Fruit fly (Drosophila melanogaster) whole organism, wandering third instar larva: ENCODE results near the gene vari.

Experiments used
- Abd-B ChIP-seq: fragments of >200 bp; optimal IDR thresholded peaks from 2 replicates; lab custom pipeline; 2017; ENCODE audit warnings: missing biosample characterization, missing genetic modification characterization
- CG32264 ChIP-seq: fragments of 200-800 bp; sonication (Bioruptor generic); optimal IDR thresholded peaks from 2 replicates; lab custom pipeline; 2016; ENCODE audit warnings: missing biosample characterization, missing genetic modification characterization
- CG9705 ChIP-seq: fragments of 200-800 bp; sonication (Bioruptor generic); optimal IDR thresholded peaks from 2 replicates; lab custom pipeline; 2018; ENCODE audit warnings: missing biosample characterization, mild to moderate bottlenecking, missing genetic modification characterization
- CrebA ChIP-seq: fragments of 200-800 bp; sonication (Bioruptor generic); optimal IDR thresholded peaks from 2 replicates; lab custom pipeline; 2016; ENCODE audit warnings: missing biosample characterization, mild to moderate bottlenecking, missing genetic modification characterization, borderline replicate concordance
- Dfd ChIP-seq: fragments of >200 bp; optimal IDR thresholded peaks from 2 replicates; lab custom pipeline; 2017; ENCODE audit warnings: missing biosample characterization, missing genetic modification characterization
- Dif ChIP-seq: fragments of 200-275, 200-300 bp; sonication (Bioruptor generic); optimal IDR thresholded peaks from 2 replicates; lab custom pipeline; 2018; ENCODE audit warnings: missing biosample characterization, missing genetic modification characterization; ENCODE audit not compliant: partially characterized antibody
- GATAd ChIP-seq: sonication (Bioruptor generic); optimal IDR thresholded peaks from 2 replicates; lab custom pipeline; 2016; ENCODE audit warnings: missing biosample characterization, missing genetic modification characterization
- HLH106 ChIP-seq: fragments of 200-800 bp; optimal IDR thresholded peaks from 3 replicates; lab custom pipeline; 2019; ENCODE audit warnings: missing biosample characterization, mild to moderate bottlenecking, missing genetic modification characterization, moderate library complexity
- Hnf4 ChIP-seq: fragments of 200-800 bp; sonication (Bioruptor generic); optimal IDR thresholded peaks from 2 replicates; lab custom pipeline; 2016; ENCODE audit warnings: missing biosample characterization, mild to moderate bottlenecking, missing genetic modification characterization
- Hr78 ChIP-seq: fragments of >200 bp; optimal IDR thresholded peaks from 2 replicates; lab custom pipeline; 2017; ENCODE audit warnings: missing biosample characterization, missing genetic modification characterization
- Hr83 ChIP-seq: fragments of 200-300 bp; sonication (Bioruptor generic); optimal IDR thresholded peaks from 2 replicates; lab custom pipeline; 2016; ENCODE audit warnings: missing biosample characterization, mild to moderate bottlenecking, missing genetic modification characterization, moderate library complexity; ENCODE audit not compliant: poor library complexity, severe bottlenecking
- Jra ChIP-seq: sonication (Bioruptor generic); optimal IDR thresholded peaks from 2 replicates; lab custom pipeline; 2016; ENCODE audit warnings: missing biosample characterization, missing genetic modification characterization
- Mio ChIP-seq: sonication (Bioruptor generic); optimal IDR thresholded peaks from 2 replicates; lab custom pipeline; 2016; ENCODE audit warnings: missing biosample characterization, missing genetic modification characterization
- Myc ChIP-seq: fragments of >200 bp; optimal IDR thresholded peaks from 2 replicates; lab custom pipeline; 2017
- N ChIP-seq: fragments of >200 bp; optimal IDR thresholded peaks from 2 replicates; lab custom pipeline; 2018; ENCODE audit warnings: missing biosample characterization, missing external identifiers, missing genetic modification characterization
- OdsH ChIP-seq: fragments of 200-800 bp; sonication (Bioruptor generic); optimal IDR thresholded peaks from 2 replicates; lab custom pipeline; 2016; ENCODE audit warnings: missing biosample characterization, mild to moderate bottlenecking, missing genetic modification characterization
- Rel ChIP-seq, 2 experiments: fragments of 200-800 bp; sonication (Bioruptor generic) in 1 of 2; optimal IDR thresholded peaks; 2 replicates in 1 of 2; 3 replicates in 1 of 2; lab custom pipeline; 2016 to 2019; ENCODE audit warnings: mild to moderate bottlenecking in 2 of 2, missing biosample characterization in 2 of 2, missing genetic modification characterization in 2 of 2, moderate library complexity in 1 of 2
- Sp1 ChIP-seq: fragments of 200-800 bp; sonication (Bioruptor generic); optimal IDR thresholded peaks from 3 replicates; lab custom pipeline; 2019; ENCODE audit warnings: missing biosample characterization, mild to moderate bottlenecking, missing genetic modification characterization, moderate library complexity
- Vsx2 ChIP-seq: fragments of 200-300, 225-300 bp; sonication (Bioruptor generic); optimal IDR thresholded peaks from 2 replicates; lab custom pipeline; 2018; ENCODE audit warnings: missing biosample characterization, missing genetic modification characterization; ENCODE audit not compliant: partially characterized antibody
- br ChIP-seq: fragments of 200-800 bp; sonication (Bioruptor generic); optimal IDR thresholded peaks from 2 replicates; lab custom pipeline; 2016; ENCODE audit warnings: missing biosample characterization, missing genetic modification characterization
- brk ChIP-seq: fragments of 200-800 bp; sonication (Bioruptor generic); optimal IDR thresholded peaks from 2 replicates; lab custom pipeline; 2016; ENCODE audit warnings: missing biosample characterization, mild to moderate bottlenecking, missing genetic modification characterization
- dl ChIP-seq, 2 experiments: fragments of 175-275, 200-275 bp in 1 of 2; fragments of 200-275 bp in 1 of 2; sonication (Bioruptor generic); optimal IDR thresholded peaks; lab custom pipeline; 2018; ENCODE audit warnings: mild to moderate bottlenecking in 2 of 2, missing biosample characterization in 2 of 2, missing genetic modification characterization in 2 of 2, moderate library complexity in 2 of 2; ENCODE audit not compliant: partially characterized antibody in 2 of 2, insufficient read depth in 1 of 2
- dmrt93B ChIP-seq: fragments of 200-800 bp; sonication (Bioruptor generic); optimal IDR thresholded peaks from 2 replicates; lab custom pipeline; 2018; ENCODE audit warnings: missing biosample characterization, mild to moderate bottlenecking, missing genetic modification characterization
- dsf ChIP-seq: sonication (Bioruptor generic); optimal IDR thresholded peaks from 2 replicates; lab custom pipeline; 2016; ENCODE audit warnings: missing biosample characterization, missing genetic modification characterization, borderline replicate concordance
- ey ChIP-seq: fragments of 200-800 bp; sonication (Bioruptor generic); optimal IDR thresholded peaks from 2 replicates; lab custom pipeline; 2016; ENCODE audit warnings: missing biosample characterization, missing genetic modification characterization
- foxo ChIP-seq, 2 experiments: fragments of 200-800 bp; sonication (Bioruptor generic); optimal IDR thresholded peaks; 2 replicates in 1 of 2; 3 replicates in 1 of 2; lab custom pipeline; 2016 to 2017; ENCODE audit warnings: missing biosample characterization in 2 of 2, missing genetic modification characterization in 2 of 2
- fru ChIP-seq: fragments of 200-800 bp; sonication (Bioruptor generic); optimal IDR thresholded peaks from 3 replicates; lab custom pipeline; 2016; ENCODE audit warnings: missing biosample characterization, mild to moderate bottlenecking, missing genetic modification characterization
- h ChIP-seq: fragments of 200-800 bp; sonication (Bioruptor generic); optimal IDR thresholded peaks from 3 replicates; lab custom pipeline; 2016; ENCODE audit warnings: missing biosample characterization, mild to moderate bottlenecking, missing genetic modification characterization
- jim ChIP-seq: fragments of 175-275, 200-325 bp; sonication (Bioruptor generic); optimal IDR thresholded peaks from 2 replicates; lab custom pipeline; 2016; ENCODE audit warnings: missing biosample characterization, mild to moderate bottlenecking, missing genetic modification characterization
- lola ChIP-seq: fragments of >200 bp; optimal IDR thresholded peaks from 2 replicates; lab custom pipeline; 2017; ENCODE audit warnings: missing biosample characterization, missing genetic modification characterization
- pan ChIP-seq: fragments of >200 bp; optimal IDR thresholded peaks from 2 replicates; lab custom pipeline; 2017
- psq ChIP-seq: fragments of 200-800 bp; sonication (Bioruptor generic); optimal IDR thresholded peaks from 3 replicates; lab custom pipeline; 2017; ENCODE audit warnings: missing biosample characterization, mild to moderate bottlenecking, missing genetic modification characterization, moderate library complexity
- rgr ChIP-seq: fragments of 200-800 bp; sonication (Bioruptor generic); optimal IDR thresholded peaks from 3 replicates; lab custom pipeline; 2016; ENCODE audit warnings: missing biosample characterization, mild to moderate bottlenecking, missing genetic modification characterization
- sage ChIP-seq: fragments of 200-800 bp; sonication (Bioruptor generic); optimal IDR thresholded peaks from 2 replicates; lab custom pipeline; 2016; ENCODE audit warnings: missing biosample characterization, mild to moderate bottlenecking, missing genetic modification characterization
- sv ChIP-seq: fragments of 200-800 bp; sonication (Bioruptor generic); optimal IDR thresholded peaks from 3 replicates; lab custom pipeline; 2016; ENCODE audit warnings: missing biosample characterization, missing genetic modification characterization
- tai ChIP-seq: sonication (Bioruptor generic); optimal IDR thresholded peaks from 2 replicates; lab custom pipeline; 2016; ENCODE audit warnings: missing biosample characterization, missing genetic modification characterization
- usp ChIP-seq: fragments of >200 bp; optimal IDR thresholded peaks from 2 replicates; lab custom pipeline; 2017; ENCODE audit warnings: missing biosample characterization, missing genetic modification characterization
- woc ChIP-seq: sonication (Bioruptor generic); optimal IDR thresholded peaks from 2 replicates; lab custom pipeline; 2016; ENCODE audit warnings: missing biosample characterization, mild to moderate bottlenecking, missing genetic modification characterization

vari gene

dm6 chr2L:20822489-20823195 lies 25.8 kb upstream of the vari start, which contains the start of gene CG9331:
CG9331 (plus strand) TSS chr2L:20822828.
- no peak for TF ChIP-seq N (GFP tag; lab: Kevin White, UChicago)
- peak; percentile 14 for TF ChIP-seq psq
- no peak for TF ChIP-seq Hnf4 (GFP tag; lab: Kevin White, UChicago)
- no peak for TF ChIP-seq Hr83 (GFP tag; lab: Kevin White, UChicago)
- TF ChIP-seq woc (GFP tag; lab: Kevin White, UChicago), result peak; percentile 5
- no peak for TF ChIP-seq Rel (GFP tag; optimal IDR thresholded peaks at IDR 0.05; lab: Kevin White, UChicago)
- peak; percentile 56 for TF ChIP-seq Rel (tag; optimal IDR thresholded peaks at IDR 0.05; lab: Kevin White, UChicago)
- TF ChIP-seq dl (GFP tag; optimal IDR thresholded peaks at IDR 0.05; lab: Kevin White, UChicago; ENCODE audit: insufficient read depth in 1 of 2, partially characterized antibody in 2 of 2), result peak in 1 of 2 experiments; percentile 59
- no peak for TF ChIP-seq dsf
- TF ChIP-seq rgr (GFP tag; lab: Kevin White, UChicago), result no peak
- TF ChIP-seq Dif (GFP tag; lab: Kevin White, UChicago), result peak; percentile 38
- peak; percentile 53 for TF ChIP-seq Vsx2 (GFP tag; lab: Kevin White, UChicago)

- TF ChIP-seq N (GFP tag; lab: Kevin White, UChicago) (peak; percentile 10), brk (GFP tag; lab: Kevin White, UChicago) (no peak)
Observed at dm6 chr2L:20822025-20822371, 25.2 kb upstream of the vari start.

- no peak for TF ChIP-seq CrebA
- no peak for TF ChIP-seq ey (GFP tag; lab: Kevin White, UChicago)
- TF ChIP-seq Hr78, result no peak
- TF ChIP-seq Abd-B (GFP tag; lab: Kevin White, UChicago), result no peak
- no peak for TF ChIP-seq Dfd (GFP tag; lab: Kevin White, UChicago)
- no peak for TF ChIP-seq GATAd (GFP tag; lab: Kevin White, UChicago)
- peak; percentile 8 for TF ChIP-seq h (GFP tag; lab: Kevin White, UChicago)
- no peak for TF ChIP-seq Hnf4 (GFP tag; lab: Kevin White, UChicago)
- TF ChIP-seq N (GFP tag; lab: Kevin White, UChicago), result no peak
- no peak for TF ChIP-seq pan
- peak; percentile 80 for TF ChIP-seq Dif (GFP tag; lab: Kevin White, UChicago)
- TF ChIP-seq CG32264 (GFP tag; lab: Kevin White, UChicago), result no peak
- peak; percentile 3 for TF ChIP-seq psq
- TF ChIP-seq dmrt93B (GFP tag; lab: Kevin White, UChicago), result no peak
- TF ChIP-seq sv (GFP tag; lab: Kevin White, UChicago), result no peak
- TF ChIP-seq woc (GFP tag; lab: Kevin White, UChicago), result no peak
- no peak for TF ChIP-seq fru
- TF ChIP-seq Rel (GFP tag; optimal IDR thresholded peaks at IDR 0.05; lab: Kevin White, UChicago), result no peak
- TF ChIP-seq Rel (tag; optimal IDR thresholded peaks at IDR 0.05; lab: Kevin White, UChicago), result peak; percentile 26
- TF ChIP-seq Jra (GFP tag; lab: Kevin White, UChicago), result no peak
- TF ChIP-seq Myc (lab: Kevin White, UChicago), result no peak
- TF ChIP-seq usp, result no peak
- TF ChIP-seq OdsH (GFP tag; lab: Kevin White, UChicago), result no peak
- TF ChIP-seq lola (GFP tag; lab: Kevin White, UChicago), result no peak
- no peak for TF ChIP-seq CG9705 (GFP tag; lab: Kevin White, UChicago)
- TF ChIP-seq foxo (GFP tag; optimal IDR thresholded peaks at IDR 0.05; lab: Kevin White, UChicago), result no peak
- no peak for TF ChIP-seq brk (GFP tag; lab: Kevin White, UChicago)
- no peak for TF ChIP-seq rgr (GFP tag; lab: Kevin White, UChicago)
- peak; percentile 71 for TF ChIP-seq Vsx2 (GFP tag; lab: Kevin White, UChicago)
- TF ChIP-seq dl (GFP tag; optimal IDR thresholded peaks at IDR 0.05; lab: Kevin White, UChicago; ENCODE audit: insufficient read depth in 1 of 2, partially characterized antibody in 2 of 2), result peak; percentile 69 to 87
- no peak for TF ChIP-seq dsf
- TF ChIP-seq sage (GFP tag; lab: Kevin White, UChicago), result no peak
- no peak for TF ChIP-seq br (GFP tag; lab: Kevin White, UChicago)
- TF ChIP-seq tai (GFP tag; lab: Kevin White, UChicago), result no peak
- TF ChIP-seq HLH106, result no peak
- TF ChIP-seq Hr83 (GFP tag; lab: Kevin White, UChicago), result no peak
- no peak for TF ChIP-seq Sp1 (GFP tag; lab: Kevin White, UChicago)
- no peak for TF ChIP-seq Mio (GFP tag; lab: Kevin White, UChicago)
- no peak for TF ChIP-seq jim (GFP tag; lab: Kevin White, UChicago)
Observed at dm6 chr2L:20821249-20822024, 24.6 kb upstream of the vari start.
